Fruit fly (Drosophila melanogaster) whole organism, embryonic: ENCODE results near the gene CG3149.

Experiments
- Adf1 ChIP-seq: fragments of 200-800 bp; sonication (Bioruptor generic); IDR thresholded peaks from 2 replicates; pipeline ENCODE4 v1.3.6; 2022; ENCODE audit warnings: missing biosample characterization, missing genetic modification characterization
- Atf-2 ChIP-seq: fragments of 200-800 bp; sonication (Bioruptor generic); optimal IDR thresholded peaks from 2 replicates; lab custom pipeline; 2016; ENCODE audit warnings: missing biosample characterization, missing genetic modification characterization
- Atf3 ChIP-seq: fragments of 200-800 bp; sonication (Bioruptor generic); optimal IDR thresholded peaks from 3 replicates; lab custom pipeline; 2016; ENCODE audit warnings: missing biosample characterization, missing genetic modification characterization
- Bgb ChIP-seq: fragments of 200-800 bp; sonication (Bioruptor generic); IDR thresholded peaks from 2 replicates; pipeline ENCODE4 v1.3.6; 2022; ENCODE audit warnings: missing biosample characterization, missing genetic modification characterization; ENCODE audit not compliant: partially characterized antibody
- CG10147 ChIP-seq: fragments of 200-800 bp; sonication (Bioruptor generic); optimal IDR thresholded peaks from 2 replicates; lab custom pipeline; 2019; ENCODE audit warnings: missing biosample characterization, mild to moderate bottlenecking, missing genetic modification characterization, moderate library complexity
- CG10274 ChIP-seq: fragments of 200-800 bp; sonication (Bioruptor generic); optimal IDR thresholded peaks from 3 replicates; lab custom pipeline; 2017; ENCODE audit warnings: missing biosample characterization, mild to moderate bottlenecking, missing genetic modification characterization
- CG11504 ChIP-seq: fragments of 200-800 bp; sonication (Bioruptor generic); optimal IDR thresholded peaks from 3 replicates; lab custom pipeline; 2019; ENCODE audit warnings: missing biosample characterization, mild to moderate bottlenecking, missing genetic modification characterization, moderate library complexity
- CG12769 ChIP-seq: fragments of 200-800 bp; sonication (Bioruptor generic); optimal IDR thresholded peaks from 2 replicates; lab custom pipeline; 2019; ENCODE audit warnings: missing biosample characterization, mild to moderate bottlenecking, missing genetic modification characterization, moderate library complexity
- CG14860 ChIP-seq: fragments of 200-800 bp; sonication (Bioruptor generic); IDR thresholded peaks from 3 replicates; pipeline ENCODE4 v1.3.6; 2022; ENCODE audit warnings: missing biosample characterization, missing genetic modification characterization; ENCODE audit not compliant: partially characterized antibody
- CG15269 ChIP-seq: fragments of 200-800 bp; sonication (Bioruptor generic); optimal IDR thresholded peaks from 2 replicates; lab custom pipeline; 2018; ENCODE audit warnings: missing biosample characterization, mild to moderate bottlenecking, missing genetic modification characterization, moderate library complexity
- CG1602 ChIP-seq: fragments of 200-800 bp; sonication (Bioruptor generic); optimal IDR thresholded peaks from 3 replicates; lab custom pipeline; 2016; ENCODE audit warnings: missing biosample characterization, missing genetic modification characterization
- CG16863 ChIP-seq: fragments of 200-800 bp; sonication (Bioruptor generic); optimal IDR thresholded peaks from 3 replicates; lab custom pipeline; 2016; ENCODE audit warnings: missing biosample characterization, missing genetic modification characterization
- CG17612 ChIP-seq: fragments of 200-800 bp; sonication (Bioruptor generic); IDR thresholded peaks from 2 replicates; pipeline ENCODE4 v1.3.6; 2022; ENCODE audit warnings: missing biosample characterization, missing genetic modification characterization
- CG30431 ChIP-seq: fragments of 200-800 bp; sonication (Bioruptor generic); optimal IDR thresholded peaks from 2 replicates; lab custom pipeline; 2017; ENCODE audit warnings: missing biosample characterization, missing genetic modification characterization
- CG3065 ChIP-seq: fragments of 200-800 bp; sonication (Bioruptor generic); optimal IDR thresholded peaks from 2 replicates; lab custom pipeline; 2016; ENCODE audit warnings: missing biosample characterization, missing genetic modification characterization
- CG34376 ChIP-seq: fragments of 200-800 bp; sonication (Bioruptor generic); optimal IDR thresholded peaks from 2 replicates; lab custom pipeline; 2018; ENCODE audit warnings: missing biosample characterization, mild to moderate bottlenecking, missing genetic modification characterization
- CG4707 ChIP-seq: fragments of 200-800 bp; sonication (Bioruptor generic); optimal IDR thresholded peaks from 2 replicates; lab custom pipeline; 2018; ENCODE audit warnings: missing biosample characterization, mild to moderate bottlenecking, missing genetic modification characterization, moderate library complexity
- CG5245 ChIP-seq: fragments of 200-800 bp; sonication (Bioruptor generic); optimal IDR thresholded peaks from 3 replicates; lab custom pipeline; 2016; ENCODE audit warnings: missing biosample characterization, missing genetic modification characterization
- CG7372 ChIP-seq: fragments of 200-800 bp; sonication (Bioruptor generic); IDR thresholded peaks from 2 replicates; pipeline ENCODE4 v1.3.6; 2022; ENCODE audit warnings: missing biosample characterization, missing genetic modification characterization
- CG7963 ChIP-seq: fragments of 200-800 bp; sonication (Bioruptor generic); IDR thresholded peaks from 3 replicates; pipeline ENCODE4 v1.3.6; 2022; ENCODE audit warnings: missing biosample characterization, missing genetic modification characterization; ENCODE audit not compliant: partially characterized antibody
- CG8281 ChIP-seq: fragments of 200-800 bp; sonication (Bioruptor generic); optimal IDR thresholded peaks from 2 replicates; lab custom pipeline; 2018; ENCODE audit warnings: missing biosample characterization, mild to moderate bottlenecking, missing genetic modification characterization, moderate library complexity
- D19A ChIP-seq: fragments of 200-800 bp; optimal IDR thresholded peaks from 3 replicates; lab custom pipeline; 2019; ENCODE audit warnings: missing biosample characterization, mild to moderate bottlenecking, missing genetic modification characterization, moderate library complexity
- ERR ChIP-seq: fragments of 200-800 bp; sonication (Bioruptor generic); optimal IDR thresholded peaks from 2 replicates; lab custom pipeline; 2016; ENCODE audit warnings: missing biosample characterization, missing genetic modification characterization
- Hr51 ChIP-seq, 2 experiments: fragments of 200-800 bp; sonication (Bioruptor generic); optimal IDR thresholded peaks; 2 replicates in 1 of 2; 3 replicates in 1 of 2; lab custom pipeline; 2016 to 2018; ENCODE audit warnings: missing biosample characterization in 2 of 2, missing genetic modification characterization in 2 of 2, mild to moderate bottlenecking in 1 of 2, moderate library complexity in 1 of 2
- Hsf ChIP-seq: fragments of 200-800 bp; sonication (Bioruptor generic); optimal IDR thresholded peaks from 3 replicates; lab custom pipeline; 2016; ENCODE audit warnings: missing biosample characterization, missing genetic modification characterization
- MESR4 ChIP-seq: fragments of 200-800 bp; sonication (Bioruptor generic); optimal IDR thresholded peaks from 2 replicates; lab custom pipeline; 2018; ENCODE audit warnings: missing biosample characterization, mild to moderate bottlenecking, missing genetic modification characterization, moderate library complexity
- Myb ChIP-seq: fragments of 200-800 bp; sonication (Bioruptor generic); optimal IDR thresholded peaks from 2 replicates; lab custom pipeline; 2016; ENCODE audit warnings: missing biosample characterization, missing genetic modification characterization
- Pdp1 ChIP-seq, 2 experiments: fragments of 200-800 bp; sonication (Bioruptor generic); optimal IDR thresholded peaks; 3 replicates each; lab custom pipeline; 2016; ENCODE audit warnings: missing biosample characterization in 2 of 2, missing genetic modification characterization in 2 of 2, mild to moderate bottlenecking in 1 of 2, moderate library complexity in 1 of 2
- az2 ChIP-seq: fragments of 200-800 bp; sonication (Bioruptor generic); optimal IDR thresholded peaks from 3 replicates; lab custom pipeline; 2016; ENCODE audit warnings: missing biosample characterization, missing genetic modification characterization
- bab2 ChIP-seq: fragments of 200-800 bp; sonication (Bioruptor generic); optimal IDR thresholded peaks from 2 replicates; lab custom pipeline; 2016; ENCODE audit warnings: missing biosample characterization, missing genetic modification characterization
- bbx ChIP-seq: fragments of 200-800 bp; sonication (Bioruptor generic); IDR thresholded peaks from 2 replicates; pipeline ENCODE4 v1.3.6; 2022; ENCODE audit warnings: missing biosample characterization, missing genetic modification characterization; ENCODE audit not compliant: partially characterized antibody
- br ChIP-seq: fragments of >200 bp; optimal IDR thresholded peaks from 2 replicates; lab custom pipeline; 2017
- cad ChIP-seq: fragments of >200 bp; optimal IDR thresholded peaks from 2 replicates; lab custom pipeline; 2017; ENCODE audit warnings: missing biosample characterization, missing genetic modification characterization
- caup ChIP-seq: fragments of 200-800 bp; sonication (Bioruptor generic); optimal IDR thresholded peaks from 3 replicates; lab custom pipeline; 2017; ENCODE audit warnings: missing biosample characterization, mild to moderate bottlenecking, missing genetic modification characterization, moderate library complexity; ENCODE audit not compliant: severe bottlenecking
- chn ChIP-seq: fragments of 200-800 bp; sonication (Bioruptor generic); optimal IDR thresholded peaks from 2 replicates; lab custom pipeline; 2016; ENCODE audit warnings: missing biosample characterization, missing genetic modification characterization
- eve ChIP-seq, 2 experiments: fragments of >200 bp; optimal IDR thresholded peaks; 2 replicates each; lab custom pipeline; 2017; ENCODE audit warnings: missing biosample characterization in 2 of 2, missing genetic modification characterization in 2 of 2
- fd3F ChIP-seq: fragments of 200-800 bp; sonication (Bioruptor generic); optimal IDR thresholded peaks from 2 replicates; lab custom pipeline; 2018; ENCODE audit warnings: missing biosample characterization, mild to moderate bottlenecking, missing genetic modification characterization, moderate library complexity
- her ChIP-seq: fragments of 200-800 bp; sonication (Bioruptor generic); optimal IDR thresholded peaks from 2 replicates; lab custom pipeline; 2016; ENCODE audit warnings: missing biosample characterization, missing genetic modification characterization
- hkb ChIP-seq, 2 experiments: fragments of 200-800 bp in 1 of 2; fragments of >200 bp in 1 of 2; sonication (Bioruptor generic) in 1 of 2; IDR thresholded peaks in 1 of 2; optimal IDR thresholded peaks in 1 of 2; 2 replicates each; pipeline versions ENCODE4 v1.3.6 to Lab custom; 2017 to 2022; ENCODE audit warnings: missing biosample characterization in 1 of 2, missing genetic modification characterization in 1 of 2
- nerfin-1 ChIP-seq: fragments of 200-800 bp; sonication (Bioruptor generic); optimal IDR thresholded peaks from 3 replicates; lab custom pipeline; 2019; ENCODE audit warnings: missing biosample characterization, mild to moderate bottlenecking, missing genetic modification characterization, moderate library complexity
- otp ChIP-seq: fragments of 200-800 bp; sonication (Bioruptor generic); IDR thresholded peaks from 3 replicates; pipeline ENCODE4, ENCODE4 v1.3.6; 2022; ENCODE audit warnings: missing biosample characterization, missing genetic modification characterization
- pros ChIP-seq: fragments of 200-800 bp; sonication (Bioruptor generic); optimal IDR thresholded peaks from 3 replicates; lab custom pipeline; 2019; ENCODE audit warnings: missing biosample characterization, mild to moderate bottlenecking, missing genetic modification characterization, moderate library complexity
- ro ChIP-seq: fragments of 200-800 bp; sonication (Bioruptor generic); IDR thresholded peaks from 2 replicates; pipeline ENCODE4 v1.3.6; 2022; ENCODE audit warnings: missing biosample characterization, missing genetic modification characterization
- so ChIP-seq: fragments of 200-800 bp; sonication (Bioruptor generic); IDR thresholded peaks from 3 replicates; pipeline ENCODE4 v1.3.6; 2022; ENCODE audit warnings: missing biosample characterization, missing genetic modification characterization
- sr ChIP-seq: fragments of 200-800 bp; sonication (Bioruptor generic); IDR thresholded peaks from 3 replicates; pipeline ENCODE4 v1.3.6; 2022; ENCODE audit warnings: missing biosample characterization, missing genetic modification characterization
- usp ChIP-seq: fragments of >200 bp; optimal IDR thresholded peaks from 2 replicates; lab custom pipeline; 2017; ENCODE audit warnings: missing biosample characterization, missing genetic modification characterization

CG3149 gene

dm6 chrX:5715455-5716227 is 20.6 kb upstream of the CG3149 start (continued):
- TF ChIP-seq CG8281 (peak; percentile 87), usp (GFP tag; lab: Kevin White, UChicago) (no peak), Adf1 (GFP tag; lab: Robert Waterston, UW) (peak; percentile 82), CG30431 (no peak), D19A (tag; lab: Kevin White, UChicago) (no peak), CG15269 (tag; lab: Kevin White, UChicago) (peak; percentile 19), Atf3 (GFP tag; lab: Kevin White, UChicago) (no peak), CG16863 (GFP tag; lab: Kevin White, UChicago) (no peak), otp (0 out of 3 replicates have a peak, but pooled peaks have one; percentile 34), CG10274 (GFP tag; lab: Kevin White, UChicago) (no peak), so (GFP tag; lab: Robert Waterston, UW) (0 out of 3 replicates have a peak, but pooled peaks have one; percentile 30), br (no peak), bab2 (GFP tag; lab: Kevin White, UChicago) (no peak), her (GFP tag; lab: Kevin White, UChicago) (no peak), fd3F (GFP tag; lab: Kevin White, UChicago) (no peak), nerfin-1 (no peak), CG17612 (no peak), CG34376 (peak; percentile 23), CG12769 (tag; lab: Kevin White, UChicago) (peak; percentile 14), CG11504 (tag; lab: Kevin White, UChicago) (peak; percentile 19), CG3065 (GFP tag; lab: Kevin White, UChicago) (peak; percentile 25)

dm6 chrX:5714786-5715185 is 19.8 kb upstream of the CG3149 start:
- TF ChIP-seq eve (GFP tag; optimal IDR thresholded peaks at IDR 0.05; lab: Kevin White, UChicago), result no peak
- no peak for TF ChIP-seq Hr51 (GFP tag; optimal IDR thresholded peaks at IDR 0.05; lab: Kevin White, UChicago)
- no peak for TF ChIP-seq bbx (GFP tag; lab: Robert Waterston, UW)
- TF ChIP-seq sr (GFP tag; lab: Robert Waterston, UW), result no peak
- TF ChIP-seq MESR4, result no peak
- TF ChIP-seq az2 (GFP tag; lab: Kevin White, UChicago), result no peak
- TF ChIP-seq, all 482 proteins: peak for 0

dm6 chrX:5712966-5713365 is 18.0 kb upstream of the CG3149 start:
- TF ChIP-seq Pdp1 (GFP tag; optimal IDR thresholded peaks at IDR 0.05; lab: Kevin White, UChicago) (peak in 1 of 2 experiments; percentile 54), CG7963 (no peak)

- TF ChIP-seq bbx (GFP tag; lab: Robert Waterston, UW) (no peak), ro (GFP tag; lab: Robert Waterston, UW) (peak; percentile 80), CG5245 (GFP tag; lab: Kevin White, UChicago) (peak; percentile 68), Myb (GFP tag; lab: Kevin White, UChicago) (peak; percentile 25), Bgb (GFP tag; lab: Robert Waterston, UW) (no peak), CG4707 (no peak), cad (GFP tag; lab: Kevin White, UChicago) (no peak), CG7372 (GFP tag; lab: Robert Waterston, UW) (peak; percentile 95), caup (GFP tag; lab: Kevin White, UChicago) (peak; percentile 87), hkb (optimal IDR thresholded peaks at IDR 0.05; lab: Kevin White, UChicago) (no peak), hkb (GFP tag; IDR thresholded peaks at IDR 0.05; lab: Robert Waterston, UW) (peak; percentile 92), CG14860 (GFP tag; lab: Robert Waterston, UW) (no peak), CG1602 (GFP tag; lab: Kevin White, UChicago) (peak; percentile 66), chn (GFP tag; lab: Kevin White, UChicago) (peak; percentile 22), Hsf (peak; percentile 68), pros (GFP tag; lab: Kevin White, UChicago) (no peak), ERR (GFP tag; lab: Kevin White, UChicago) (no peak), CG10147 (GFP tag; lab: Kevin White, UChicago) (peak; percentile 89), Atf-2 (GFP tag; lab: Kevin White, UChicago) (no peak)
Observed at dm6 chrX:5705899-5706312, 10.9 kb upstream of the CG3149 start.
